Fruit fly (Drosophila melanogaster): ENCODE results near the gene CG12984.

CG12984 gene

dm6 chr3L:21010846-21011607 is 19.6 kb downstream of the CG12984 start (continued):
- TF ChIP-seq CG9797 (GFP tag; optimal IDR thresholded peaks at IDR 0.05) (no peak), crol (GFP tag; IDR thresholded peaks at IDR 0.05) (peak; percentile 69; the same call in 1 of the 2 replicates), slou (GFP tag; optimal IDR thresholded peaks at IDR 0.05) (no peak), mam (GFP tag; optimal IDR thresholded peaks at IDR 0.05) (peak; percentile 5), ewg (GFP tag; optimal IDR thresholded peaks at IDR 0.05) (no peak), grau (tag; optimal IDR thresholded peaks at IDR 0.05) (peak; percentile 57), bcd (GFP tag; optimal IDR thresholded peaks at IDR 0.05) (peak; percentile 49), CG18619 (GFP tag; optimal IDR thresholded peaks at IDR 0.05) (peak; percentile 23), Stat92E (GFP tag; optimal IDR thresholded peaks at IDR 0.05) (no peak), dpn (GFP tag; optimal IDR thresholded peaks at IDR 0.05) (peak in 1 of 2 experiments; percentile 5), lola (GFP tag; optimal IDR thresholded peaks at IDR 0.05) (no peak), B-H1 (GFP tag; IDR thresholded peaks at IDR 0.05) (no peak), CG6272 (GFP tag; IDR thresholded peaks at IDR 0.05) (no peak), vvl (GFP tag; IDR thresholded peaks at IDR 0.05) (peak; percentile 69), bab2 (GFP tag; optimal IDR thresholded peaks at IDR 0.05) (peak; percentile 3), CG17361 (GFP tag; IDR thresholded peaks at IDR 0.05) (0 out of 3 replicates have a peak, but pooled peaks have one; percentile 17), CG1832 (GFP tag; optimal IDR thresholded peaks at IDR 0.05) (peak; percentile 88), pros (GFP tag; optimal IDR thresholded peaks at IDR 0.05) (peak; percentile 76), Dek (tag; optimal IDR thresholded peaks at IDR 0.05) (peak; percentile 11), Bgb (GFP tag; IDR thresholded peaks at IDR 0.05; ENCODE audit: partially characterized antibody) (no peak), Blimp-1 (GFP tag; optimal IDR thresholded peaks at IDR 0.05) (peak; percentile 9), Side (GFP tag; optimal IDR thresholded peaks at IDR 0.05) (no peak), jumu (GFP tag; optimal IDR thresholded peaks at IDR 0.05) (no peak), Dbx (GFP tag; IDR thresholded peaks at IDR 0.05) (0 out of 3 replicates have a peak, but pooled peaks have one; percentile 22), Hey (tag; optimal IDR thresholded peaks at IDR 0.05) (peak; percentile 19), Hand (GFP tag; optimal IDR thresholded peaks at IDR 0.05) (no peak), exex (tag; optimal IDR thresholded peaks at IDR 0.05) (peak; percentile 60), CG34422 (GFP tag; IDR thresholded peaks at IDR 0.05) (no peak), CG2116 (GFP tag; optimal IDR thresholded peaks at IDR 0.05) (no peak), lbe (GFP tag; optimal IDR thresholded peaks at IDR 0.05) (no peak), fd96Cb (tag; optimal IDR thresholded peaks at IDR 0.05) (peak; percentile 19), br (optimal IDR thresholded peaks at IDR 0.05) (no peak), Ets65A (GFP tag) (no peak), CG12391 (tag; optimal IDR thresholded peaks at IDR 0.05) (peak; percentile 33), Hr51 (GFP tag; optimal IDR thresholded peaks at IDR 0.05) (peak in 1 of 2 experiments; percentile 58), Chrac-16 (GFP tag; optimal IDR thresholded peaks at IDR 0.05) (no peak), ftz-f1 (GFP tag; optimal IDR thresholded peaks at IDR 0.05) (peak; percentile 90), mirr (GFP tag; optimal IDR thresholded peaks at IDR 0.05) (peak; percentile 63), Rfx (GFP tag; IDR thresholded peaks at IDR 0.05) (0 out of 2 replicates have a peak, but pooled peaks have one; percentile 12), C15 (GFP tag; IDR thresholded peaks at IDR 0.05) (no peak), CG1647 (GFP tag; optimal IDR thresholded peaks at IDR 0.05) (no peak), CG2202 (tag; optimal IDR thresholded peaks at IDR 0.05) (no peak), eyg (GFP tag; optimal IDR thresholded peaks at IDR 0.05) (no peak)
